Fruit fly (Drosophila melanogaster) Kc167 (cell line): ENCODE results near the gene unc-13.

Experiments
- Myc ChIP-seq: fragments of >200 bp; optimal IDR thresholded peaks from 2 replicates; lab custom pipeline; 2017; ENCODE audit warnings: missing external identifiers
- Sin3A ChIP-seq: fragments of >200 bp; optimal IDR thresholded peaks from 2 replicates; lab custom pipeline; 2018; ENCODE audit warnings: missing external identifiers
- h ChIP-seq: fragments of >200 bp; optimal IDR thresholded peaks from 3 replicates; lab custom pipeline; 2018; ENCODE audit warnings: missing external identifiers
- insv ChIP-seq: fragments of >200 bp; optimal IDR thresholded peaks from 3 replicates; lab custom pipeline; 2018; ENCODE audit warnings: missing external identifiers
- psq ChIP-seq: fragments of >200 bp; optimal IDR thresholded peaks from 2 replicates; lab custom pipeline; 2017; ENCODE audit warnings: missing external identifiers
- ttk ChIP-seq: sonication (Bioruptor generic); optimal IDR thresholded peaks from 2 replicates; lab custom pipeline; 2017; ENCODE audit warnings: missing external identifiers

dm6 chr4:851131-851530 is 61.0 kb downstream of the unc-13 start:
- no peak for TF ChIP-seq psq
- TF ChIP-seq Myc: no peak
- TF ChIP-seq h (lab: Kevin White, UChicago): no peak
- no peak for TF ChIP-seq insv (lab: Kevin White, UChicago)
- no peak for TF ChIP-seq ttk
- TF ChIP-seq Sin3A: no peak
